Fruit fly (Drosophila melanogaster) whole organism, adult: Measurements from ENCODE around the gene CG9922.

Experiments
- CG12768 ChIP-seq: fragments of 200-800 bp; sonication (Bioruptor generic); optimal IDR thresholded peaks from 2 replicates; lab custom pipeline; 2017; ENCODE audit warnings: missing biosample characterization, missing genetic modification characterization, mild to moderate bottlenecking, moderate library complexity, missing genetic modification reagents
- CG33017 ChIP-seq: fragments of 200-800 bp; sonication (Bioruptor generic); optimal IDR thresholded peaks from 2 replicates; lab custom pipeline; 2018; ENCODE audit warnings: missing biosample characterization, mild to moderate bottlenecking, missing genetic modification characterization, moderate library complexity
- Clk ChIP-seq: fragments of 200-800 bp; sonication (Bioruptor generic); optimal IDR thresholded peaks from 2 replicates; lab custom pipeline; 2017; ENCODE audit warnings: missing biosample characterization, missing genetic modification characterization
- cic ChIP-seq: fragments of 200-800 bp; sonication (Bioruptor generic); optimal IDR thresholded peaks from 2 replicates; lab custom pipeline; 2017; ENCODE audit warnings: missing biosample characterization, mild to moderate bottlenecking, missing genetic modification characterization, moderate library complexity
- pad ChIP-seq: fragments of 200-800 bp; sonication (Bioruptor generic); optimal IDR thresholded peaks from 3 replicates; lab custom pipeline; 2017; ENCODE audit warnings: missing biosample characterization, missing genetic modification characterization, mild to moderate bottlenecking, moderate library complexity, missing genetic modification reagents

DNA sequence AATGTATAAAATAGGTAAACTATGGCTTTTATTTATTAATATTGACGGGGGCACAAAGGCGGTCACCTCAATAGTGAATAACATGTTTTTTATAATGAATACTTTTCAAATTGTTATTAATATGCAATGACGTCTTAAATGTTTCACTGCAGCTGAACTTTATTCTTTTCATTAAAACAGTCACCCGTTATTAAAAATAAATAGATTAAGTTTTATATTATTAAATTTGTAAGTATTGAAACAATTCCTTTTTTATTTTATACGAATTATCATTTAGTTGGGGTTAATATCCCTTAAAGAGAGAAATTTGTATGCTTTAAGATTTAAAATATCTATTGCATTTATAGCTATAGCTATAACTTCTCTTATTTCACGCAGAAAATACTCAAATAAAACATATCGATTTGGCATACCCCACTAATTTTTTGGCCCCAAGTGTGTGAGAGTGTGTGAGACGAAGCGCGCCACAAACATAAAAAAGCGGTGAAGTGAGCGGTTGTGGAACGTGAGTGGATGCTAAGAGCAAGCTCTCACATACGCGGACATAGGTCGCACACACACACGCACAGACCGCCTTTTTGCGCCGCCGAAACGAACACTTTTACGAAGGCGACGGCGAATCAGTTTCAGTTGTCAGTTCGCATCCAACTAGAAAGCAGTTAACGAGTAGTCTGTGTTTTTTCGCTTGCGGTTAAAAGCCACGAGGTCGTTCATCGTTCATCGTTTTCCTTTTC, 20.3 kb upstream of the CG9922 start, which contains the start of gene foxo:
- TF ChIP-seq cic: peak; percentile 71
- peak; percentile 57 for TF ChIP-seq CG12768
- TF ChIP-seq CG33017 (tag; lab: Kevin White, UChicago): peak; percentile 80
- TF ChIP-seq pad (GFP tag; lab: Kevin White, UChicago): peak; percentile 28
- TF ChIP-seq Clk (GFP tag; lab: Kevin White, UChicago): no peak
